Fruit fly (Drosophila melanogaster): ENCODE results near the gene nAChRalpha6.

The nAChRalpha6 gene

DNA sequence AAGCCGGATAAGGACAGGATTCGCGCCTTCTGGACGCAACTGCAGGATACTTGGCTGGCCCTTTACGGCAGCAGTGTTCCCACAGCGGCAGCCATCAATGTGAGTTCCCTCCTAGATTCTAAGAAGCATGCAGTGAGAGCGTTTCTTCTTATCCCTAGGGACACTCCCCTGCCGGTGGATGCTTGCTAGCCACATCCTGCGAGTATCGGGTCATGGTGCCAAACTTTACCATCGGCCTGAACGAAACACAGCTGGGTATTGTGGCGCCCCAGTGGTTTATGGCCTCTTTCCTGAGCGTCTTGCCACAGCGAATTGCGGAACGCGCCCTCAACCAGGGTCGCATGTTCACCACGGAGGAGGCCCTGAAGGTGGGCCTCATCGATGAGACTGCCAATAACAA lies 33.2 kb upstream of the nAChRalpha6 start:
- TF ChIP-seq ovo (GFP tag; optimal IDR thresholded peaks at IDR 0.05) = no peak
- TF ChIP-seq Hr96 (GFP tag; optimal IDR thresholded peaks at IDR 0.05) = no peak
- TF ChIP-seq CG1620 (GFP tag; optimal IDR thresholded peaks at IDR 0.05) = no peak
- TF ChIP-seq CG11617 (GFP tag; optimal IDR thresholded peaks at IDR 0.05) = no peak
- TF ChIP-seq Crg-1 (GFP tag; optimal IDR thresholded peaks at IDR 0.05) = no peak
- TF ChIP-seq tj (GFP tag; optimal IDR thresholded peaks at IDR 0.05) = no peak
- TF ChIP-seq bab1 (GFP tag; optimal IDR thresholded peaks at IDR 0.05) = no peak
- TF ChIP-seq CG7101 (tag; optimal IDR thresholded peaks at IDR 0.05) = no peak

DNA sequence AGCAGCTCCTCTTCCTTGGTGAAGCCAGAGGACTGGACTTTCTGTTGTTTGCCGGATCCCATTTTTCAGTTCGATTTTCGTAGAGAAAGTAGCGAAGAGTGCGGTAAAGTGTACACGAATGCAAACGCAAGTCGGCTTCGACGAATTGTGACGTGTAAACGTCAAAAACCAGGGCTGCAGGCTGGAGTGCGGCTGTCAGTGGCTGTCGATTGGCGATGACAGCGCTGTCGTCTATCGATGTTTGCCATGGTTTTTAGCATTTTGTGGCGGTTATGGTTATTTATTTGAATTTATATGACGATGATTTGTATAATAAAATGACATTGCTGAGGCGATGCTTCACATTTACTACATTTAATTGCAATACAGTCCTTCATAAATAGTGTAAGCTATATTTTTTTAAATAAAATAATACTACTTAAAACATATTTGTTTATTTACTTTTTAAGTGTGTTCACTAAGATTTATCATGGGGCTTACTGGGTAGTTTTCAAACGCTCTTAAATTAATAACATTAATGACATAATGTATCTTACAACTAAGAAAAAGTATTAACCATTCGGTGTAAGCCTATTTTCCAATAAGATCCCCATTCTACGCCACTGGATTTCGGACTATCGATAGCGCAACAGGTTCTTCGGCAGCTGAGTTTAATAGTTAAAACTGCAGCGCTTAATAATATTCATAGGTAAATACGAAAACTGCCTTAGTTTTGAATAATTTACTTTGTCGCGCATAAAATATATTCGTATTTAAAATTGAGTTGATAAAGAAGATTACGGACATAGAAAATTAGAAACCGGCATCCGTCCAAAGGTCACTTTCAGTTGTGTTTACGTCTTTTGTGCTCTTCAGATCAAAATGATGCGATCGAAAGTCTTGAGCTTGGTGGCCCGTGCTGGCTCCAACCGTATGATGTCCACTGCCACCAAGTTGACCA lies 32.2 kb upstream of the nAChRalpha6 start, which contains the start of the genes CG5885 and CG4598:
CG5885 (minus strand) TSS at position 311 of the 940 bp plus-strand sequence.
CG4598 (plus strand) TSS at position 599 of the 940 bp plus-strand sequence.
- peak; percentile 23 for TF ChIP-seq Clk (GFP tag; optimal IDR thresholded peaks at IDR 0.05)
- peak; percentile 79 for TF ChIP-seq CG11617 (GFP tag; optimal IDR thresholded peaks at IDR 0.05)
- no peak for TF ChIP-seq cnc (optimal IDR thresholded peaks at IDR 0.05)
- peak; percentile 33 for TF ChIP-seq cic (GFP tag; optimal IDR thresholded peaks at IDR 0.05)
- peak; percentile 77 for TF ChIP-seq CG12768 (GFP tag; optimal IDR thresholded peaks at IDR 0.05)
- TF ChIP-seq bab1 (GFP tag; optimal IDR thresholded peaks at IDR 0.05) = peak; percentile 45
- peak; percentile 23 for TF ChIP-seq pad (GFP tag; optimal IDR thresholded peaks at IDR 0.05)
- TF ChIP-seq Hr96 (GFP tag; optimal IDR thresholded peaks at IDR 0.05) = peak; percentile 62
- peak; percentile 18 for TF ChIP-seq Mnt (GFP tag; optimal IDR thresholded peaks at IDR 0.05)
- TF ChIP-seq tj (GFP tag; optimal IDR thresholded peaks at IDR 0.05) = peak; percentile 46
- no peak for TF ChIP-seq kay (GFP tag; ENCODE audit: borderline replicate concordance)
- TF ChIP-seq CG33017 (tag; optimal IDR thresholded peaks at IDR 0.05) = peak; percentile 77
- TF ChIP-seq CG7101 (tag; optimal IDR thresholded peaks at IDR 0.05) = peak; percentile 70
- TF ChIP-seq CG1620 (GFP tag; optimal IDR thresholded peaks at IDR 0.05) = peak; percentile 60
- TF ChIP-seq toe (GFP tag; optimal IDR thresholded peaks at IDR 0.05) = peak; percentile 76
- no peak for TF ChIP-seq ovo (GFP tag; optimal IDR thresholded peaks at IDR 0.05)
- peak; percentile 63 for TF ChIP-seq CG5204 (GFP tag; optimal IDR thresholded peaks at IDR 0.05)
- TF ChIP-seq Crg-1 (GFP tag; optimal IDR thresholded peaks at IDR 0.05) = peak; percentile 34
- peak; percentile 42 for TF ChIP-seq CG14711 (tag; optimal IDR thresholded peaks at IDR 0.05)
- peak; percentile 68 for TF ChIP-seq CG7045 (GFP tag; optimal IDR thresholded peaks at IDR 0.05)

- TF ChIP-seq ovo (GFP tag; optimal IDR thresholded peaks at IDR 0.05) (peak; percentile 49), tj (GFP tag; optimal IDR thresholded peaks at IDR 0.05) (peak; percentile 88), cnc (optimal IDR thresholded peaks at IDR 0.05) (peak in 1 of 2 experiments; percentile 7), Clk (GFP tag; optimal IDR thresholded peaks at IDR 0.05) (peak; percentile 90), CG11617 (GFP tag; optimal IDR thresholded peaks at IDR 0.05) (peak; percentile 95), CG14711 (tag; optimal IDR thresholded peaks at IDR 0.05) (peak; percentile 45), CG1620 (GFP tag; optimal IDR thresholded peaks at IDR 0.05) (peak; percentile 50), CG7101 (tag; optimal IDR thresholded peaks at IDR 0.05) (peak; percentile 70), Crg-1 (GFP tag; optimal IDR thresholded peaks at IDR 0.05) (peak; percentile 65), Hr96 (GFP tag; optimal IDR thresholded peaks at IDR 0.05) (peak; percentile 99), kay (GFP tag; ENCODE audit: borderline replicate concordance) (no peak), toe (GFP tag; optimal IDR thresholded peaks at IDR 0.05) (peak; percentile 99), pad (GFP tag; optimal IDR thresholded peaks at IDR 0.05) (peak; percentile 61), CG5204 (GFP tag; optimal IDR thresholded peaks at IDR 0.05) (peak; percentile 97), CG7045 (GFP tag; optimal IDR thresholded peaks at IDR 0.05) (peak; percentile 93), CG33017 (tag; optimal IDR thresholded peaks at IDR 0.05) (peak; percentile 74), Mnt (GFP tag; optimal IDR thresholded peaks at IDR 0.05) (peak; percentile 82), CG12768 (GFP tag; optimal IDR thresholded peaks at IDR 0.05) (peak; percentile 100), cic (GFP tag; optimal IDR thresholded peaks at IDR 0.05) (peak; percentile 91), bab1 (GFP tag; optimal IDR thresholded peaks at IDR 0.05) (peak; percentile 81)
Observed at dm6 chr2L:9915011-9915850, 29.2 kb upstream of the nAChRalpha6 start, which contains the start of gene yip2. TSS of gene yip2 (plus strand) at chr2L:9915253.

- TF ChIP-seq CG14711 (tag; optimal IDR thresholded peaks at IDR 0.05) (peak; percentile 95), Mnt (GFP tag; optimal IDR thresholded peaks at IDR 0.05) (peak; percentile 17), CG1620 (GFP tag; optimal IDR thresholded peaks at IDR 0.05) (no peak), CG12768 (GFP tag; optimal IDR thresholded peaks at IDR 0.05) (no peak), Hr96 (GFP tag; optimal IDR thresholded peaks at IDR 0.05) (peak; percentile 21)
Observed at dm6 chr2L:9912570-9913260, 26.7 kb upstream of the nAChRalpha6 start, which contains the start of the genes Etl1 and Srp54. TSS of gene Etl1 (minus strand) at chr2L:9912608. TSS of gene Srp54 (plus strand) at chr2L:9912911.

DNA sequence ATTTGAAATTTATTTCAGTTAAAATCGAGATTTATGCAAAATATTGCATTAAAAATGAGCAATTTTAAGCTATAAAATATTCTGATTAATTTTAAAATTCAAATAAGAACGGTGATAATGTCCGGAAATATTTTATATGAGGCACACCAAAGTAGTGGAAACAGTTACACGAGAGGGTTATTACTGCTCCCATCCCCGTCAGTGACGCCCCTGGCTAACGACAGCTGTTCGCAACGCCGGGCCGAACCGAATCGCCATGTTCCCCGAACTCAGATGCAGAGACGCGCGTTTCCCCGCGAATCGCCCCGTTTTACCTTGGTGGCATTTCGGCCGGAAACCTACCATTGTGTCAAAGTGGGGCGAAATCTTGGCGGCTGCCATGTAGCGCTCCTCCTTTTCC lies 25.7 kb upstream of the nAChRalpha6 start:
- TF ChIP-seq CG12768 (GFP tag; optimal IDR thresholded peaks at IDR 0.05) = peak; percentile 17
- peak; percentile 24 for TF ChIP-seq bab1 (GFP tag; optimal IDR thresholded peaks at IDR 0.05)
- no peak for TF ChIP-seq ovo (GFP tag; optimal IDR thresholded peaks at IDR 0.05)
- no peak for TF ChIP-seq pad (GFP tag; optimal IDR thresholded peaks at IDR 0.05)

All from whole organism, adult.